Fruit fly (Drosophila melanogaster): ENCODE results near the gene CG45101.
A peak's percentile ranks its signal among the peaks of the same experiment; 100 is the strongest.

Gene CG45101

DNA sequence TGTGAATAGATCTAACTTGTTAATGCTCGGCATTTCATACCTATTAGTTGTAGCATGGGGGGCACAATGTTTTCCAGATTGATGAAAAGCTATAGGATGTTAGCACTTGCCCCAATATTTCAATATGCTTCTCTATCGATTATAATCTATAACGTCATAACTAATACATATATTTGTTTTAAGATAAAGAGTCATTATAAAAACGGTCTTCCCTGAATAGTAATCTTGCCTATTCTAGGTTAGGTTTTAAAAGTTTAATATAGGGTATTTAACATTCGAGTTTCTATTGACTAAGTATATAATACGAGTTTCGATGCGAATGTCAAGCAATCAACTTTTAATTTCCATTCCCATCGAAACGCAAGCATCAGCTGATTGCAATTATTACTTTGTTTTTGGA is 3.6 kb upstream of the CG45101 start, which contains the start of the genes CG6321 and Blos2 (continued):
- TF ChIP-seq CG12219 (GFP tag; optimal IDR thresholded peaks at IDR 0.05) (peak; percentile 74), Xrp1 (GFP tag; IDR thresholded peaks at IDR 0.05) (peak; percentile 91), CG17361 (GFP tag; IDR thresholded peaks at IDR 0.05) (peak; percentile 81), Asciz (GFP tag; optimal IDR thresholded peaks at IDR 0.05) (peak; percentile 59), exex (tag; optimal IDR thresholded peaks at IDR 0.05) (peak; percentile 81), sob (GFP tag; IDR thresholded peaks at IDR 0.05) (peak; percentile 76), Bgb (GFP tag; IDR thresholded peaks at IDR 0.05; ENCODE audit: partially characterized antibody) (no peak), knrl (GFP tag; IDR thresholded peaks at IDR 0.05; ENCODE audit: partially characterized antibody) (no peak), Dad (GFP tag; optimal IDR thresholded peaks at IDR 0.05) (peak; percentile 26), CG4730 (GFP tag; IDR thresholded peaks at IDR 0.05) (peak; percentile 38; the same call in 1 of the 2 replicates), CG11398 (GFP tag; optimal IDR thresholded peaks at IDR 0.05) (no peak), slp2 (GFP tag; optimal IDR thresholded peaks at IDR 0.05) (peak; percentile 30), Abd-B (GFP tag; optimal IDR thresholded peaks at IDR 0.05) (peak; percentile 76), nom (GFP tag; optimal IDR thresholded peaks at IDR 0.05) (peak; percentile 20), ssp (GFP tag; IDR thresholded peaks at IDR 0.05) (no peak), Hr3 (GFP tag; optimal IDR thresholded peaks at IDR 0.05) (peak; percentile 69), sens-2 (GFP tag; IDR thresholded peaks at IDR 0.05) (no peak), Bdp1 (GFP tag; optimal IDR thresholded peaks at IDR 0.05) (no peak), pros (GFP tag; optimal IDR thresholded peaks at IDR 0.05) (no peak), fd3F (GFP tag; optimal IDR thresholded peaks at IDR 0.05) (peak; percentile 64), Elba2 (GFP tag; optimal IDR thresholded peaks at IDR 0.05) (no peak), nau (GFP tag; optimal IDR thresholded peaks at IDR 0.05) (peak; percentile 63), dmrt11E (tag; optimal IDR thresholded peaks at IDR 0.05) (peak; percentile 75), C15 (GFP tag; IDR thresholded peaks at IDR 0.05) (peak; percentile 59; the same call in 1 of the 3 replicates), ac (GFP tag; optimal IDR thresholded peaks at IDR 0.05) (no peak), insv (GFP tag; optimal IDR thresholded peaks at IDR 0.05) (no peak), chm (GFP tag; IDR thresholded peaks at IDR 0.05) (peak; percentile 55; the same call in 1 of the 2 replicates), trh (GFP tag; optimal IDR thresholded peaks at IDR 0.05) (no peak), esg (GFP tag; conservative IDR thresholded peaks at IDR 0.05) (peak; percentile 30; the same call in 1 of the 2 replicates), her (GFP tag; optimal IDR thresholded peaks at IDR 0.05) (no peak), CG3065 (GFP tag; optimal IDR thresholded peaks at IDR 0.05) (no peak), da (GFP tag; optimal IDR thresholded peaks at IDR 0.05) (no peak), CTCF (GFP tag; optimal IDR thresholded peaks at IDR 0.05) (peak; percentile 16), sens (GFP tag) (peak; percentile 93), CG6854 (GFP tag; optimal IDR thresholded peaks at IDR 0.05) (peak; percentile 80), CG17186 (GFP tag; optimal IDR thresholded peaks at IDR 0.05) (no peak), Nf-YC (tag; optimal IDR thresholded peaks at IDR 0.05) (peak; percentile 69), CG14441 (GFP tag; IDR thresholded peaks at IDR 0.05) (peak; percentile 75), CG17385 (GFP tag; optimal IDR thresholded peaks at IDR 0.05) (peak; percentile 77), Jarid2 (GFP tag; optimal IDR thresholded peaks at IDR 0.05) (no peak), PHDP (tag; optimal IDR thresholded peaks at IDR 0.05) (peak; percentile 89), Doc2 (GFP tag; IDR thresholded peaks at IDR 0.05) (no peak), CG2129 (GFP tag; IDR thresholded peaks at IDR 0.05; ENCODE audit: partially characterized antibody) (no peak), Atf3 (GFP tag; optimal IDR thresholded peaks at IDR 0.05) (no peak), CG11085 (GFP tag; IDR thresholded peaks at IDR 0.05) (no peak), CG4282 (GFP tag; optimal IDR thresholded peaks at IDR 0.05) (no peak), CG8089 (GFP tag; optimal IDR thresholded peaks at IDR 0.05) (no peak), CG4360 (GFP tag; IDR thresholded peaks at IDR 0.05) (no peak), D19B (GFP tag; optimal IDR thresholded peaks at IDR 0.05) (peak; percentile 98), corto (GFP tag; optimal IDR thresholded peaks at IDR 0.05) (no peak), tio (GFP tag; optimal IDR thresholded peaks at IDR 0.05) (peak; percentile 37), CG3163 (GFP tag; optimal IDR thresholded peaks at IDR 0.05) (no peak)

Data from whole organism, embryonic.